Fruit fly (Drosophila melanogaster) whole organism, embryonic: ENCODE results near the gene Rim2.

ENCODE experiments used
- ATbp ChIP-seq: fragments of 200-800 bp; sonication (Bioruptor generic); optimal IDR thresholded peaks from 2 replicates; lab custom pipeline; 2017; ENCODE audit warnings: missing biosample characterization, mild to moderate bottlenecking, missing genetic modification characterization, missing genetic modification reagents
- Ada2b ChIP-seq: fragments of 200-800 bp; sonication (Bioruptor generic); IDR thresholded peaks from 2 replicates; pipeline ENCODE4 v1.3.6; 2022; ENCODE audit warnings: missing biosample characterization, missing genetic modification characterization
- Awh ChIP-seq: fragments of 200-800 bp; sonication (Bioruptor generic); IDR thresholded peaks from 2 replicates; pipeline ENCODE4, ENCODE4 v1.3.6; 2022; ENCODE audit warnings: missing biosample characterization, missing genetic modification characterization
- B-H1 ChIP-seq: fragments of 200-800 bp; sonication (Bioruptor generic); IDR thresholded peaks from 3 replicates; pipeline ENCODE4 v1.3.6; 2022; ENCODE audit warnings: missing biosample characterization, missing genetic modification characterization
- C15 ChIP-seq: fragments of 200-800 bp; sonication (Bioruptor generic); IDR thresholded peaks from 3 replicates; pipeline ENCODE4 v1.3.6; 2022; ENCODE audit warnings: missing biosample characterization, missing genetic modification characterization
- CG10462 ChIP-seq: fragments of 200-800 bp; sonication (Bioruptor generic); optimal IDR thresholded peaks from 2 replicates; lab custom pipeline; 2016; ENCODE audit warnings: missing biosample characterization, missing genetic modification characterization
- CG11398 ChIP-seq: fragments of 200-800 bp; sonication (Bioruptor generic); optimal IDR thresholded peaks from 2 replicates; lab custom pipeline; 2016; ENCODE audit warnings: missing biosample characterization, missing genetic modification characterization
- CG12219 ChIP-seq: fragments of 200-800 bp; sonication (Bioruptor generic); optimal IDR thresholded peaks from 3 replicates; lab custom pipeline; 2018; ENCODE audit warnings: missing biosample characterization, mild to moderate bottlenecking, missing genetic modification characterization
- CG12769 ChIP-seq: fragments of 200-800 bp; sonication (Bioruptor generic); optimal IDR thresholded peaks from 2 replicates; lab custom pipeline; 2019; ENCODE audit warnings: missing biosample characterization, mild to moderate bottlenecking, missing genetic modification characterization, moderate library complexity
- CG14965 ChIP-seq: fragments of 200-800 bp; sonication (Bioruptor generic); optimal IDR thresholded peaks from 2 replicates; lab custom pipeline; 2016; ENCODE audit warnings: missing biosample characterization, missing genetic modification characterization, borderline replicate concordance
- CG15011 ChIP-seq: fragments of 200-800 bp; sonication (Bioruptor generic); optimal IDR thresholded peaks from 3 replicates; lab custom pipeline; 2018; ENCODE audit warnings: missing biosample characterization, mild to moderate bottlenecking, missing genetic modification characterization
- CG17568 ChIP-seq: fragments of 200-800 bp; sonication (Bioruptor generic); optimal IDR thresholded peaks from 2 replicates; lab custom pipeline; 2018; ENCODE audit warnings: missing biosample characterization, mild to moderate bottlenecking, missing genetic modification characterization, moderate library complexity
- CG17612 ChIP-seq: fragments of 200-800 bp; sonication (Bioruptor generic); IDR thresholded peaks from 2 replicates; pipeline ENCODE4 v1.3.6; 2022; ENCODE audit warnings: missing biosample characterization, missing genetic modification characterization
- CG18011 ChIP-seq: fragments of 200-800 bp; sonication (Bioruptor generic); optimal IDR thresholded peaks from 2 replicates; lab custom pipeline; 2017; ENCODE audit warnings: missing biosample characterization, missing genetic modification characterization, mild to moderate bottlenecking, moderate library complexity, missing genotype
- CG34422 ChIP-seq: fragments of 200-800 bp; sonication (Bioruptor generic); IDR thresholded peaks from 3 replicates; pipeline ENCODE4 v1.3.6; 2022; ENCODE audit warnings: missing biosample characterization, missing genetic modification characterization
- CG4282 ChIP-seq: fragments of 200-800 bp; sonication (Bioruptor generic); optimal IDR thresholded peaks from 2 replicates; lab custom pipeline; 2016; ENCODE audit warnings: missing biosample characterization, missing genetic modification characterization
- CG6654 ChIP-seq: fragments of 200-800 bp; sonication (Bioruptor generic); optimal IDR thresholded peaks from 2 replicates; lab custom pipeline; 2017; ENCODE audit warnings: missing biosample characterization, mild to moderate bottlenecking, missing genetic modification characterization
- CG7987 ChIP-seq: fragments of 200-800 bp; sonication (Bioruptor generic); optimal IDR thresholded peaks from 2 replicates; lab custom pipeline; 2018; ENCODE audit warnings: missing biosample characterization, mild to moderate bottlenecking, missing genetic modification characterization, moderate library complexity
- CG8290 ChIP-seq, 3 experiments: fragments of 200-800 bp; sonication (Bioruptor generic); optimal IDR thresholded peaks; 2 replicates each; lab custom pipeline; 2016 to 2019; ENCODE audit warnings: missing biosample characterization in 3 of 3, missing genetic modification characterization in 3 of 3, mild to moderate bottlenecking in 2 of 3, moderate library complexity in 1 of 3
- CG9727 ChIP-seq: fragments of 200-800 bp; sonication (Bioruptor generic); optimal IDR thresholded peaks from 3 replicates; lab custom pipeline; 2017; ENCODE audit warnings: missing biosample characterization, mild to moderate bottlenecking, missing genetic modification characterization
- CG9876 ChIP-seq: fragments of 200-800 bp; sonication (Bioruptor generic); optimal IDR thresholded peaks from 2 replicates; lab custom pipeline; 2016; ENCODE audit warnings: missing biosample characterization, missing genetic modification characterization
- D ChIP-seq, 2 experiments: fragments of 200-800 bp in 1 of 2; fragments of >200 bp in 1 of 2; sonication (Bioruptor generic) in 1 of 2; optimal IDR thresholded peaks; 2 replicates in 1 of 2; 3 replicates in 1 of 2; lab custom pipeline; 2017; ENCODE audit warnings: mild to moderate bottlenecking in 1 of 2, missing biosample characterization in 1 of 2, missing genetic modification characterization in 1 of 2, missing genetic modification reagents in 1 of 2
- Dbx ChIP-seq: fragments of 200-800 bp; sonication (Bioruptor generic); IDR thresholded peaks from 3 replicates; pipeline ENCODE4 v1.3.6; 2022; ENCODE audit warnings: missing biosample characterization, missing genetic modification characterization
- H15 ChIP-seq: fragments of 200-800 bp; sonication (Bioruptor generic); IDR thresholded peaks from 3 replicates; pipeline ENCODE4 v1.3.6; 2022; ENCODE audit warnings: missing biosample characterization, missing genetic modification characterization
- Hand ChIP-seq: fragments of 200-800 bp; sonication (Bioruptor generic); optimal IDR thresholded peaks from 2 replicates; lab custom pipeline; 2017; ENCODE audit warnings: mild to moderate bottlenecking, missing biosample characterization, missing genetic modification reagents, missing genetic modification characterization
- HmgZ ChIP-seq: fragments of 200-800 bp; sonication (Bioruptor generic); optimal IDR thresholded peaks from 2 replicates; lab custom pipeline; 2018; ENCODE audit warnings: missing biosample characterization, mild to moderate bottlenecking, missing genetic modification characterization
- Hsf ChIP-seq: fragments of 200-800 bp; sonication (Bioruptor generic); optimal IDR thresholded peaks from 3 replicates; lab custom pipeline; 2016; ENCODE audit warnings: missing biosample characterization, missing genetic modification characterization
- Myb ChIP-seq: fragments of 200-800 bp; sonication (Bioruptor generic); optimal IDR thresholded peaks from 2 replicates; lab custom pipeline; 2016; ENCODE audit warnings: missing biosample characterization, missing genetic modification characterization
- Oaz ChIP-seq: fragments of 200-800 bp; sonication (Bioruptor generic); IDR thresholded peaks from 2 replicates; pipeline ENCODE4 v1.3.6; 2022; ENCODE audit warnings: missing biosample characterization, missing genetic modification characterization
- abd-A ChIP-seq: fragments of 200-800 bp; sonication (Bioruptor generic); optimal IDR thresholded peaks from 3 replicates; lab custom pipeline; 2019; ENCODE audit warnings: missing biosample characterization, mild to moderate bottlenecking, missing genetic modification characterization, moderate library complexity
- ato ChIP-seq: fragments of 200-800 bp; sonication (Bioruptor generic); IDR thresholded peaks from 2 replicates; pipeline ENCODE4 v1.3.6; 2022; ENCODE audit warnings: missing biosample characterization, missing genetic modification characterization; ENCODE audit not compliant: partially characterized antibody
- bcd ChIP-seq: fragments of 200-800 bp; sonication (Bioruptor generic); optimal IDR thresholded peaks from 2 replicates; lab custom pipeline; 2017; ENCODE audit warnings: missing biosample characterization, mild to moderate bottlenecking, missing genetic modification characterization
- chinmo ChIP-seq: fragments of 200-800 bp; sonication (Bioruptor generic); IDR thresholded peaks from 4 replicates; pipeline ENCODE4 v1.3.6; 2022; ENCODE audit warnings: missing biosample characterization, missing genetic modification characterization; ENCODE audit not compliant: partially characterized antibody
- crol ChIP-seq: fragments of 200-800 bp; sonication (Bioruptor generic); IDR thresholded peaks from 2 replicates; pipeline ENCODE4 v1.3.6; 2022; ENCODE audit warnings: missing biosample characterization, missing genetic modification characterization
- exex ChIP-seq: fragments of 200-800 bp; sonication (Bioruptor generic); optimal IDR thresholded peaks from 4 replicates; lab custom pipeline; 2018; ENCODE audit warnings: missing biosample characterization, mild to moderate bottlenecking, missing genetic modification characterization, moderate library complexity
- eyg ChIP-seq: fragments of 200-800 bp; sonication (Bioruptor generic); optimal IDR thresholded peaks from 3 replicates; lab custom pipeline; 2016; ENCODE audit warnings: missing biosample characterization, missing genetic modification characterization
- gsb-n ChIP-seq: fragments of 200-800 bp; sonication (Bioruptor generic); optimal IDR thresholded peaks from 3 replicates; lab custom pipeline; 2018; ENCODE audit warnings: missing biosample characterization, mild to moderate bottlenecking, missing genetic modification characterization
- ind ChIP-seq: fragments of 200-800 bp; sonication (Bioruptor generic); optimal IDR thresholded peaks from 3 replicates; lab custom pipeline; 2016; ENCODE audit warnings: missing biosample characterization, missing genetic modification characterization
- kni ChIP-seq: fragments of 200-800 bp; sonication (Bioruptor generic); optimal IDR thresholded peaks from 3 replicates; lab custom pipeline; 2017; ENCODE audit warnings: mild to moderate bottlenecking, missing biosample characterization, missing genetic modification reagents, missing genetic modification characterization
- lab ChIP-seq: fragments of 200-800 bp; sonication (Bioruptor generic); optimal IDR thresholded peaks from 3 replicates; lab custom pipeline; 2017; ENCODE audit warnings: missing biosample characterization, missing genetic modification characterization, mild to moderate bottlenecking, moderate library complexity, missing genetic modification reagents
- mam ChIP-seq: fragments of 200-800 bp; sonication (Bioruptor generic); optimal IDR thresholded peaks from 3 replicates; lab custom pipeline; 2016; ENCODE audit warnings: missing biosample characterization, missing genetic modification characterization
- mld ChIP-seq: fragments of 200-800 bp; sonication (Bioruptor generic); IDR thresholded peaks from 3 replicates; pipeline ENCODE4 v1.3.6; 2022; ENCODE audit warnings: missing biosample characterization, missing genetic modification characterization; ENCODE audit not compliant: partially characterized antibody
- p53 ChIP-seq: fragments of 200-800 bp; sonication (Bioruptor generic); optimal IDR thresholded peaks from 2 replicates; lab custom pipeline; 2016; ENCODE audit warnings: missing biosample characterization, missing genetic modification characterization
- peb ChIP-seq: fragments of 200-800 bp; sonication (Bioruptor generic); IDR thresholded peaks from 2 replicates; pipeline ENCODE4 v1.3.6; 2022; ENCODE audit warnings: missing biosample characterization, missing genetic modification characterization
- prd ChIP-seq, 3 experiments: fragments of >200 bp in 2 of 3; fragments of 200-800 bp in 1 of 3; sonication (Bioruptor generic) in 1 of 3; optimal IDR thresholded peaks in 2 of 3; IDR thresholded peaks in 1 of 3; 2 replicates in 2 of 3; 3 replicates in 1 of 3; pipeline versions ENCODE4 v1.3.6 to Lab custom; 2017 to 2022; ENCODE audit warnings: missing biosample characterization in 1 of 3, missing genetic modification characterization in 1 of 3
- rib ChIP-seq: fragments of 200-800 bp; sonication (Bioruptor generic); IDR thresholded peaks from 2 replicates; pipeline ENCODE4 v1.3.6; 2022; ENCODE audit warnings: missing biosample characterization, missing genetic modification characterization
- ttk ChIP-seq: fragments of 200-800 bp; sonication (Bioruptor generic); IDR thresholded peaks from 2 replicates; pipeline ENCODE4 v2.1.2; 2022; ENCODE audit warnings: missing biosample characterization, missing genetic modification characterization
- zfh1 ChIP-seq: fragments of 200-800 bp; sonication (Bioruptor generic); IDR thresholded peaks from 3 replicates; pipeline ENCODE4 v1.3.6; 2022; ENCODE audit warnings: missing biosample characterization, missing genetic modification characterization

Gene Rim2

DNA sequence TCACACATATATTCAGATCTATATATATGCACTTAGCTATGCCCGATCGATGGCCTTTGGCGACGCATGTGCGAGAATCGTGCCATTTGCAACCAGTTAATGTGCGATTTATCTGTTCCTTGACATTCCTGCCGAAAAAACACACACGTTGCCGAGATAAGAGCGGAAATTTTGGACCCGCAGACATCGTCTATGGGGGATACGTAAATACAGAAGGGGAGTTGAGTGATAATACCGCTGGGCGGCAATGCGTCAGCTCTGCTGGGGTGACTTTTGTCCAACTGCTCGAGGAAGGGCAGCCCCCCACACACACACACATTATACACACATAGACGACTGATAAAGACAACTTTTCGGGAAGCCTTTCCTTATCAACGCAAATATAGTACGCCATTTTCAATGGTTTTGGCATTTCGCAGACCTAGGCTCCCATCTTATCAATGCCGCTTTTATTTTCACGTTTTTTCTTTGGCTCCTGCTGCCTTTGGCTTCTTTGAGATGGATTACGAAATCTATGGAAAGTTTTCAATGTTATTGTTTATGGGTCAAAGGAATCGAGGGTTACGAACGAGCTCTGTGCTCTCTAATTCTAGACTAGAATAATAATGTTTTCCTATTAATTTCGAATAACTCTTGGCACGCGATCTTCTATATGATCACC, 3.2 kb downstream of the Rim2 start (continued):
- TF ChIP-seq kni (GFP tag; lab: Kevin White, UChicago), result no peak
- peak; percentile 8 for TF ChIP-seq CG7987
- TF ChIP-seq ind (GFP tag; lab: Kevin White, UChicago), result no peak
- TF ChIP-seq HmgZ (tag; lab: Kevin White, UChicago), result no peak
- no peak for TF ChIP-seq CG10462 (GFP tag; lab: Kevin White, UChicago)
- TF ChIP-seq CG15011 (GFP tag; lab: Kevin White, UChicago), result no peak
- TF ChIP-seq mld (GFP tag; lab: Robert Waterston, UW), result no peak
- no peak for TF ChIP-seq CG12219
- TF ChIP-seq gsb-n, result no peak
- TF ChIP-seq ttk (GFP tag; lab: Robert Waterston, UW), result no peak
- TF ChIP-seq Oaz (GFP tag; lab: Robert Waterston, UW), result no peak
- no peak for TF ChIP-seq CG14965 (GFP tag; lab: Kevin White, UChicago)
- TF ChIP-seq Hsf, result no peak
- peak; percentile 51 for TF ChIP-seq CG12769 (tag; lab: Kevin White, UChicago)
- TF ChIP-seq ato (GFP tag; lab: Robert Waterston, UW), result no peak
- TF ChIP-seq CG17612 (GFP tag; lab: Robert Waterston, UW), result no peak
- TF ChIP-seq CG8290 (GFP tag; optimal IDR thresholded peaks at IDR 0.05; lab: Kevin White, UChicago), result peak; percentile 1
- TF ChIP-seq CG8290 (tag; optimal IDR thresholded peaks at IDR 0.05; lab: Kevin White, UChicago), result no peak
- TF ChIP-seq D (optimal IDR thresholded peaks at IDR 0.05; lab: Kevin White, UChicago), result no peak
- no peak for TF ChIP-seq D (GFP tag; optimal IDR thresholded peaks at IDR 0.05; lab: Kevin White, UChicago)
- TF ChIP-seq ATbp, result no peak
- TF ChIP-seq CG9876 (GFP tag; lab: Kevin White, UChicago), result no peak
- TF ChIP-seq peb (GFP tag; lab: Robert Waterston, UW), result no peak
- peak; percentile 58 for TF ChIP-seq exex (tag; lab: Kevin White, UChicago)
- TF ChIP-seq H15 (GFP tag; lab: Robert Waterston, UW), result no peak
- TF ChIP-seq abd-A (tag; lab: Kevin White, UChicago), result no peak
- TF ChIP-seq zfh1, result no peak
- peak; percentile 76; the same call in 1 of the 2 replicates for TF ChIP-seq rib (GFP tag; lab: Robert Waterston, UW)
- no peak for TF ChIP-seq B-H1
- no peak for TF ChIP-seq eyg (GFP tag; lab: Kevin White, UChicago)
- peak; percentile 35 for TF ChIP-seq lab (GFP tag; lab: Kevin White, UChicago)
- TF ChIP-seq CG4282, result no peak
- TF ChIP-seq bcd (GFP tag; lab: Kevin White, UChicago), result no peak
- TF ChIP-seq CG34422 (GFP tag; lab: Robert Waterston, UW), result no peak
- TF ChIP-seq mam (GFP tag; lab: Kevin White, UChicago), result no peak
- TF ChIP-seq chinmo (GFP tag; lab: Robert Waterston, UW), result 0 out of 4 replicates have a peak, but pooled peaks have one; percentile 33
- TF ChIP-seq p53 (GFP tag; lab: Kevin White, UChicago), result no peak
- 0 out of 3 replicates have a peak, but pooled peaks have one; percentile 10 for TF ChIP-seq Dbx (GFP tag; lab: Robert Waterston, UW)
- no peak for TF ChIP-seq prd (optimal IDR thresholded peaks at IDR 0.05; lab: Kevin White, UChicago)
- TF ChIP-seq prd (GFP tag; IDR thresholded peaks at IDR 0.05; lab: Robert Waterston, UW), result no peak
- TF ChIP-seq Myb (GFP tag; lab: Kevin White, UChicago), result no peak
- TF ChIP-seq CG17568, result no peak
- peak; percentile 26; the same call in 1 of the 2 replicates for TF ChIP-seq crol (GFP tag; lab: Robert Waterston, UW)
- no peak for TF ChIP-seq C15 (GFP tag; lab: Robert Waterston, UW)
- no peak for TF ChIP-seq CG6654 (GFP tag; lab: Kevin White, UChicago)
- TF ChIP-seq CG9727 (GFP tag; lab: Kevin White, UChicago), result no peak
- TF ChIP-seq Hand, result no peak
- no peak for TF ChIP-seq Awh
- TF ChIP-seq CG11398 (GFP tag; lab: Kevin White, UChicago), result no peak
- no peak for TF ChIP-seq CG18011
- TF ChIP-seq Ada2b, result no peak
